Fruit fly (Drosophila melanogaster) whole organism: ENCODE results near the gene CG5645.

Source experiments
- Dll ChIP-seq: fragments of >200 bp; optimal IDR thresholded peaks from 2 replicates; lab custom pipeline; 2017
- pan ChIP-seq: fragments of >200 bp; optimal IDR thresholded peaks from 2 replicates; lab custom pipeline; 2017

DNA sequence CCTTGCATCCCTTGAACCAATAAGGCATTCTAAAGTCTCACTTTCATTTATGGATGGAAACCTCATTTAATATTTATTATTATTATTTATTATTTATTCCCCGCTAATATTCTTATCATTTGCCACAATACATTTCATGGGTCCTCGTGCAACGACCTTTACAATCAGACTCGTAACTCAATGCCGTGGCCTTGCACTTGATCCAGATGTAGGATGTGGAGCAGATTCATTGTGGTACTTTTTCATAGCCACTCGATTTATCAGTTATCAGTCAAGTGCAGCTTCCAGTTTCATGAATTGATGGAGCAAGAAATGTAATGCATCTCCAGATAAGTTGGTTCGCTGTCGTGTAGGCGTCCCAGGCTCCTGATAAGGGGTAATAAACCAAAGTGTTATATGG lies 48.8 kb upstream of the CG5645 start:
- no peak for TF ChIP-seq Dll (lab: Kevin White, UChicago)
- TF ChIP-seq pan (lab: Kevin White, UChicago): no peak
